Fruit fly (Drosophila melanogaster) whole organism, embryonic: ENCODE measurements around the gene CG15429.

Experiments
- Antp ChIP-seq: fragments of 200-800 bp; sonication (Bioruptor generic); optimal IDR thresholded peaks from 3 replicates; lab custom pipeline; 2016; ENCODE audit warnings: missing biosample characterization, missing genetic modification characterization
- CG12236 ChIP-seq: fragments of 200-800 bp; sonication (Bioruptor generic); optimal IDR thresholded peaks from 2 replicates; lab custom pipeline; 2016; ENCODE audit warnings: missing biosample characterization, missing genetic modification characterization
- CG12391 ChIP-seq: fragments of 200-800 bp; sonication (Bioruptor generic); optimal IDR thresholded peaks from 3 replicates; lab custom pipeline; 2018; ENCODE audit warnings: missing biosample characterization, mild to moderate bottlenecking, missing genetic modification characterization, moderate library complexity
- CG15073 ChIP-seq: fragments of 200-800 bp; sonication (Bioruptor generic); optimal IDR thresholded peaks from 2 replicates; lab custom pipeline; 2016; ENCODE audit warnings: missing biosample characterization, missing genetic modification characterization
- CG1603 ChIP-seq: fragments of 200-800 bp; sonication (Bioruptor generic); optimal IDR thresholded peaks from 2 replicates; lab custom pipeline; 2019; ENCODE audit warnings: missing biosample characterization, mild to moderate bottlenecking, missing genetic modification characterization, moderate library complexity
- CG16863 ChIP-seq: fragments of 200-800 bp; sonication (Bioruptor generic); optimal IDR thresholded peaks from 3 replicates; lab custom pipeline; 2016; ENCODE audit warnings: missing biosample characterization, missing genetic modification characterization
- CG17186 ChIP-seq: fragments of 200-800 bp; sonication (Bioruptor generic); optimal IDR thresholded peaks from 3 replicates; lab custom pipeline; 2017; ENCODE audit warnings: missing biosample characterization, missing genetic modification reagents, missing genetic modification characterization
- CG17829 ChIP-seq: fragments of 200-800 bp; optimal IDR thresholded peaks from 2 replicates; lab custom pipeline; 2019; ENCODE audit warnings: missing biosample characterization, mild to moderate bottlenecking, missing genetic modification characterization, moderate library complexity
- CG1792 ChIP-seq: fragments of 200-800 bp; sonication (Bioruptor generic); optimal IDR thresholded peaks from 2 replicates; lab custom pipeline; 2016; ENCODE audit warnings: missing biosample characterization, missing genetic modification characterization
- CG18764 ChIP-seq: fragments of 200-800 bp; sonication (Bioruptor generic); optimal IDR thresholded peaks from 3 replicates; lab custom pipeline; 2016; ENCODE audit warnings: missing biosample characterization, missing genetic modification characterization
- CG2712 ChIP-seq: fragments of 200-800 bp; optimal IDR thresholded peaks from 3 replicates; lab custom pipeline; 2019; ENCODE audit warnings: missing biosample characterization, mild to moderate bottlenecking, missing genetic modification characterization, moderate library complexity
- CG34224 ChIP-seq: fragments of 200-800 bp; sonication (Bioruptor generic); IDR thresholded peaks from 3 replicates; pipeline ENCODE4 v1.3.6; 2022; ENCODE audit warnings: missing biosample characterization, missing genetic modification characterization; ENCODE audit not compliant: partially characterized antibody
- CG34376 ChIP-seq: fragments of 200-800 bp; sonication (Bioruptor generic); optimal IDR thresholded peaks from 2 replicates; lab custom pipeline; 2018; ENCODE audit warnings: missing biosample characterization, mild to moderate bottlenecking, missing genetic modification characterization
- CG4424 ChIP-seq: fragments of 200-800 bp; sonication (Bioruptor generic); optimal IDR thresholded peaks from 3 replicates; lab custom pipeline; 2016; ENCODE audit warnings: missing biosample characterization, missing genetic modification characterization
- CG6254 ChIP-seq: fragments of 200-800 bp; sonication (Bioruptor generic); optimal IDR thresholded peaks from 3 replicates; lab custom pipeline; 2017; ENCODE audit warnings: mild to moderate bottlenecking, missing biosample characterization, missing genetic modification reagents, missing genetic modification characterization
- CG6689 ChIP-seq: fragments of 200-800 bp; sonication (Bioruptor generic); IDR thresholded peaks from 2 replicates; pipeline ENCODE4 v1.3.6; 2022; ENCODE audit warnings: missing biosample characterization, missing genetic modification characterization
- CG7928 ChIP-seq: fragments of 200-800 bp; sonication (Bioruptor generic); optimal IDR thresholded peaks from 2 replicates; lab custom pipeline; 2017; ENCODE audit warnings: missing biosample characterization, mild to moderate bottlenecking, missing genetic modification characterization
- CG9437 ChIP-seq: fragments of 200-800 bp; sonication (Bioruptor generic); optimal IDR thresholded peaks from 2 replicates; lab custom pipeline; 2018; ENCODE audit warnings: missing biosample characterization, mild to moderate bottlenecking, missing genetic modification characterization
- Drgx ChIP-seq: fragments of 200-800 bp; sonication (Bioruptor generic); IDR thresholded peaks from 2 replicates; pipeline ENCODE4 v1.3.6; 2022; ENCODE audit warnings: missing biosample characterization, missing genetic modification characterization
- Fer1 ChIP-seq: fragments of 200-800 bp; sonication (Bioruptor generic); optimal IDR thresholded peaks from 2 replicates; lab custom pipeline; 2017; ENCODE audit warnings: missing biosample characterization, mild to moderate bottlenecking, missing genetic modification characterization
- HLH54F ChIP-seq: fragments of 200-800 bp; sonication (Bioruptor generic); optimal IDR thresholded peaks from 3 replicates; lab custom pipeline; 2016; ENCODE audit warnings: missing biosample characterization, missing genetic modification characterization
- Hand ChIP-seq: fragments of 200-800 bp; sonication (Bioruptor generic); optimal IDR thresholded peaks from 2 replicates; lab custom pipeline; 2017; ENCODE audit warnings: mild to moderate bottlenecking, missing biosample characterization, missing genetic modification reagents, missing genetic modification characterization
- Hmr ChIP-seq: fragments of 200-800 bp; sonication (Bioruptor generic); optimal IDR thresholded peaks from 3 replicates; lab custom pipeline; 2017; ENCODE audit warnings: mild to moderate bottlenecking, missing biosample characterization, missing genetic modification reagents, missing genetic modification characterization
- Hr39 ChIP-seq: fragments of >200 bp; optimal IDR thresholded peaks from 2 replicates; lab custom pipeline; 2017
- Hr78 ChIP-seq, 2 experiments: fragments of 200-800 bp in 1 of 2; fragments of >200 bp in 1 of 2; sonication (Bioruptor generic) in 1 of 2; optimal IDR thresholded peaks; 2 replicates each; lab custom pipeline; 2017 to 2019; ENCODE audit warnings: missing biosample characterization in 2 of 2, missing genetic modification characterization in 2 of 2, mild to moderate bottlenecking in 1 of 2, moderate library complexity in 1 of 2
- Nf-YC ChIP-seq: fragments of 200-800 bp; optimal IDR thresholded peaks from 3 replicates; lab custom pipeline; 2019; ENCODE audit warnings: missing biosample characterization, mild to moderate bottlenecking, missing genetic modification characterization, moderate library complexity
- Oaz ChIP-seq: fragments of 200-800 bp; sonication (Bioruptor generic); IDR thresholded peaks from 2 replicates; pipeline ENCODE4 v1.3.6; 2022; ENCODE audit warnings: missing biosample characterization, missing genetic modification characterization
- Pdp1 ChIP-seq, 2 experiments: fragments of 200-800 bp; sonication (Bioruptor generic); optimal IDR thresholded peaks; 3 replicates each; lab custom pipeline; 2016; ENCODE audit warnings: missing biosample characterization in 2 of 2, missing genetic modification characterization in 2 of 2, mild to moderate bottlenecking in 1 of 2, moderate library complexity in 1 of 2
- al ChIP-seq: fragments of 200-800 bp; sonication (Bioruptor generic); IDR thresholded peaks from 2 replicates; pipeline ENCODE4 v1.3.6; 2022; ENCODE audit warnings: missing biosample characterization, missing genetic modification characterization
- ci ChIP-seq: fragments of 200-800 bp; sonication (Bioruptor generic); IDR thresholded peaks from 3 replicates; pipeline ENCODE4 v1.3.6; 2022; ENCODE audit warnings: missing biosample characterization, missing genetic modification characterization
- ftz-f1 ChIP-seq: fragments of 200-800 bp; sonication (Bioruptor generic); optimal IDR thresholded peaks from 2 replicates; lab custom pipeline; 2016; ENCODE audit warnings: missing biosample characterization, missing genetic modification characterization
- fu2 ChIP-seq: fragments of 200-800 bp; sonication (Bioruptor generic); optimal IDR thresholded peaks from 2 replicates; lab custom pipeline; 2016; ENCODE audit warnings: missing biosample characterization, missing genetic modification characterization
- ham ChIP-seq: fragments of 200-800 bp; sonication (Bioruptor generic); IDR thresholded peaks from 2 replicates; pipeline ENCODE4 v1.3.6; 2022; ENCODE audit warnings: missing biosample characterization, missing genetic modification characterization
- hth ChIP-seq: fragments of >200 bp; optimal IDR thresholded peaks from 2 replicates; lab custom pipeline; 2017; ENCODE audit warnings: inconsistent platforms
- insv ChIP-seq, 2 experiments: fragments of 200-800 bp; sonication (Bioruptor generic); optimal IDR thresholded peaks; 3 replicates each; lab custom pipeline; 2016 to 2018; ENCODE audit warnings: missing biosample characterization in 2 of 2, missing genetic modification characterization in 2 of 2
- nerfin-2 ChIP-seq: fragments of 200-800 bp; sonication (Bioruptor generic); IDR thresholded peaks from 2 replicates; pipeline ENCODE4 v1.3.6; 2022; ENCODE audit warnings: missing biosample characterization, missing genetic modification characterization; ENCODE audit not compliant: partially characterized antibody
- nmo ChIP-seq: fragments of 200-800 bp; sonication (Bioruptor generic); optimal IDR thresholded peaks from 2 replicates; lab custom pipeline; 2018; ENCODE audit warnings: missing biosample characterization, mild to moderate bottlenecking, missing genetic modification characterization, moderate library complexity
- nom ChIP-seq: fragments of 200-800 bp; sonication (Bioruptor generic); optimal IDR thresholded peaks from 2 replicates; lab custom pipeline; 2017; ENCODE audit warnings: missing biosample characterization, missing genetic modification characterization, mild to moderate bottlenecking, moderate library complexity, missing genetic modification reagents
- pita ChIP-seq: fragments of 200-800 bp; sonication (Bioruptor generic); optimal IDR thresholded peaks from 2 replicates; lab custom pipeline; 2017; ENCODE audit warnings: missing biosample characterization, mild to moderate bottlenecking, missing genetic modification characterization
- schlank ChIP-seq: fragments of 200-800 bp; sonication (Bioruptor generic); optimal IDR thresholded peaks from 2 replicates; lab custom pipeline; 2018; ENCODE audit warnings: missing biosample characterization, mild to moderate bottlenecking, missing genetic modification characterization
- sima ChIP-seq: fragments of 200-800 bp; sonication (Bioruptor generic); optimal IDR thresholded peaks from 2 replicates; lab custom pipeline; 2016; ENCODE audit warnings: missing biosample characterization, missing genetic modification characterization
- sug ChIP-seq: fragments of 200-800 bp; optimal IDR thresholded peaks from 2 replicates; lab custom pipeline; 2019; ENCODE audit warnings: missing biosample characterization, mild to moderate bottlenecking, missing genetic modification characterization, moderate library complexity
- tll ChIP-seq, 2 experiments: fragments of 200-800 bp in 1 of 2; fragments of >200 bp in 1 of 2; sonication (Bioruptor generic) in 1 of 2; optimal IDR thresholded peaks; 2 replicates each; lab custom pipeline; 2017 to 2019; ENCODE audit warnings: missing biosample characterization in 2 of 2, missing genetic modification characterization in 2 of 2, mild to moderate bottlenecking in 1 of 2, moderate library complexity in 1 of 2
- trh ChIP-seq: fragments of 200-800 bp; sonication (Bioruptor generic); optimal IDR thresholded peaks from 2 replicates; lab custom pipeline; 2016; ENCODE audit warnings: missing biosample characterization, missing genetic modification characterization
- wek ChIP-seq: fragments of 200-800 bp; sonication (Bioruptor generic); optimal IDR thresholded peaks from 3 replicates; lab custom pipeline; 2018; ENCODE audit warnings: missing biosample characterization, mild to moderate bottlenecking, missing genetic modification characterization, moderate library complexity
- z ChIP-seq: fragments of 200-800 bp; sonication (Bioruptor generic); IDR thresholded peaks from 3 replicates; pipeline ENCODE4 v1.3.6; 2022; ENCODE audit warnings: missing biosample characterization, missing genetic modification characterization
- zen ChIP-seq: fragments of 200-800 bp; sonication (Bioruptor generic); optimal IDR thresholded peaks from 3 replicates; lab custom pipeline; 2018; ENCODE audit warnings: missing biosample characterization, mild to moderate bottlenecking, missing genetic modification characterization, moderate library complexity

CG15429 gene

DNA sequence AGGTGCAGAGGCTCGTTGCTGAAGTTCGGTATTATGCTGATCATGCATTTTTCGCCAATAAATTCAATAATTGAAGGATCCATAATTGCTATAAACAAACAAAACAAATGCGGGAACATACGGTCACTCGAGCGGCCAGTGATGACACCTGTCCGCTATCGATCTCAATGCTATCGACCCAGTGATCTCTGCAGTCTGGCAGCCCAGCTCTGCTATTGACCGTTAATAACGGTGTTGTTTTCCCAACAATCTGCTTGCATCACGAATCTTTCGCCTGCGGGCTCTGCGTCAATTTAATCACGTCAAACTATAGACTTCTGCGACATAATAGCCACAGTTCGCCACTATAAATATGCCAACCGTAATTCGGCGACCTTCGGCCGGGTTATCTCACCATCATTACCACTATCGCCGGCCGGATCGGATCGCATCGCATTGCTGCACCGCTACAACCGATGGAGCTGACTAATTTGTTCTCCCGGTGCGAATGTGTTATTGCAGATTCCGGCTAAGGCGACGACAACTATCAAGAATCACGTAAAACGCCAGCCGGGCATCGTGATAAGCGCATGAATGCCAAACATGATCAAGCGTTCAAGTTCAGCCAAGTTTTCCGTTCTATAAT is 34.3 kb downstream of the CG15429 start, which contains the start of gene Psf2 (continued):
- TF ChIP-seq hth (lab: Kevin White, UChicago), result no peak
- TF ChIP-seq z (GFP tag; lab: Robert Waterston, UW), result no peak
- TF ChIP-seq wek (GFP tag; lab: Kevin White, UChicago), result no peak
- TF ChIP-seq CG34224, result peak; percentile 65; the same call in 2 of the 3 replicates
- no peak for TF ChIP-seq CG9437
- no peak for TF ChIP-seq CG1792 (GFP tag; lab: Kevin White, UChicago)
- no peak for TF ChIP-seq CG12391 (tag; lab: Kevin White, UChicago)
- no peak for TF ChIP-seq Hmr (GFP tag; lab: Kevin White, UChicago)
- TF ChIP-seq ftz-f1 (GFP tag; lab: Kevin White, UChicago), result no peak
- TF ChIP-seq CG6689 (GFP tag; lab: Robert Waterston, UW), result 0 out of 2 replicates have a peak, but pooled peaks have one; percentile 9
- TF ChIP-seq CG4424, result no peak
- TF ChIP-seq HLH54F (GFP tag; lab: Kevin White, UChicago), result no peak
- no peak for TF ChIP-seq tll (GFP tag; optimal IDR thresholded peaks at IDR 0.05; lab: Kevin White, UChicago)
- TF ChIP-seq CG17186 (GFP tag; lab: Kevin White, UChicago), result peak; percentile 73
- TF ChIP-seq Nf-YC (tag; lab: Kevin White, UChicago), result no peak
- TF ChIP-seq nerfin-2, result peak; percentile 64
- TF ChIP-seq al (GFP tag; lab: Robert Waterston, UW), result no peak
- peak; percentile 63 for TF ChIP-seq CG1603 (tag; lab: Kevin White, UChicago)
- TF ChIP-seq sima (GFP tag; lab: Kevin White, UChicago), result no peak
- no peak for TF ChIP-seq CG16863 (GFP tag; lab: Kevin White, UChicago)

DNA sequence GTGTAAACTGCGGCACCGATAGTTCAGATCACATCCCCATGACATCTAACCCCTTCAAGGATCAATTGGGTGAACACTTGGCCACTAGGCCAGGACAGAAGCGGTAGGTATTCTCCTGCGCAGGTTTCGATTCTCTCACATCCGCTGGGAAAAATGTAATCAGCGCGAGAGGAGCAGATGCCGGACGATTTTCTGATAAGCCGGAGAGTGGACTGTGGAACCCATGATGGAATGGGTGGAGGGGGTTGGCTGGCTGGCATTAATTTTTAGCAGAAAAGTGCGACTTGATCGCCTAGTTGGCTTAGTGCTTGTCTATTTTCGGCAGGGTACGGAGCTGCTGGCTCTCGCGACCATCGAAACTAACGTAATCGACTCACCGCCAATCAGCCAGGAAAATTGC is 35.3 kb downstream of the CG15429 start, which contains the start of gene Tps1:
TSS of gene Tps1 (plus strand) at position 301 of the 400 bp plus-strand sequence.
- TF ChIP-seq ham (GFP tag; lab: Robert Waterston, UW), result 0 out of 2 replicates have a peak, but pooled peaks have one; percentile 12
- TF ChIP-seq trh (GFP tag; lab: Kevin White, UChicago), result no peak
- no peak for TF ChIP-seq Oaz (GFP tag; lab: Robert Waterston, UW)
- TF ChIP-seq sug (tag; lab: Kevin White, UChicago), result peak; percentile 6
- no peak for TF ChIP-seq Nf-YC (tag; lab: Kevin White, UChicago)
- peak; percentile 64 for TF ChIP-seq CG34376 (GFP tag; lab: Kevin White, UChicago)
- TF ChIP-seq insv (GFP tag; optimal IDR thresholded peaks at IDR 0.05; lab: Kevin White, UChicago), result no peak
- no peak for TF ChIP-seq nmo
- peak; percentile 42 for TF ChIP-seq nom (GFP tag; lab: Kevin White, UChicago)
- no peak for TF ChIP-seq Hand

DNA sequence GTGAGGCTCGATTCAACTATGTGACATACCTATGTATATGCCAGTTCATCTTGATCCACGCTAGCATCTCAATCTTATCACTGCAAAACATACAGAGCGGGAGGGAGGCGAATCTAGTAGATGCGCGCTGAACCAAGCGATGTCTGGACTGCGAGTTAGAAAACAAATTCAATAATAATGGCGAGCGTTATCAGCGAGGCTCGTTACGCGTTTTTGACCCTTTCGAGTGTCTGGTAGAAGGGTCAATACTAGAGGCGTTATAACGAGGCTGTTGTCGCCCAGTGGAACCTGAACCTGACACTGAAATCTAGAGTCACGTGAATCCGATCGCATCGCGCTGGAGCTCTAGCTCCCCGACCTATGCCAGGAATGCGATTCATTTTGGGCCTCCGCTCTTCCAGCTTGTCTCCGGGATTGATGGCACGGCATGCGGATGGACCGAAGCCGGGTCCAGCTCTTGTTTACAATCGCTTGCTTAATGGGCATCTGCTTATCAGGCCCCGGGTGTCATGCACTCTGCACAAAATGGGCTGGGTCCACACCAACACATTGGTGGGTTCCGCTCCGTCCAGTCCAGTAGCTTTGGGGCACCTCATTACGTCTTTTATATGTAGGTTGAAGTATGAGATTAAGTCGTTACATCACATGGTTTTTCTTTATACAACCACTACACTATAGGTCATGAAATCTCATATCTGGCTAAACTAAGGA is 36.8 kb downstream of the CG15429 start:
- no peak for TF ChIP-seq CG15073
- no peak for TF ChIP-seq fu2 (GFP tag; lab: Kevin White, UChicago)
- no peak for TF ChIP-seq Drgx (GFP tag; lab: Robert Waterston, UW)
- TF ChIP-seq CG12236, result no peak
- TF ChIP-seq CG6254 (GFP tag; lab: Kevin White, UChicago), result no peak
- no peak for TF ChIP-seq Antp (GFP tag; lab: Kevin White, UChicago)
- TF ChIP-seq pita (GFP tag; lab: Kevin White, UChicago), result no peak
- no peak for TF ChIP-seq CG17829
- peak in 1 of 2 experiments; percentile 76 for TF ChIP-seq Pdp1 (GFP tag; optimal IDR thresholded peaks at IDR 0.05; lab: Kevin White, UChicago)
- TF ChIP-seq Hr39 (lab: Kevin White, UChicago), result no peak
- no peak for TF ChIP-seq ci (GFP tag; lab: Robert Waterston, UW)
- TF ChIP-seq zen (tag; lab: Kevin White, UChicago), result no peak
- peak in 1 of 2 experiments; percentile 68 for TF ChIP-seq Hr78 (GFP tag; optimal IDR thresholded peaks at IDR 0.05; lab: Kevin White, UChicago)
- TF ChIP-seq CG2712 (tag; lab: Kevin White, UChicago), result no peak
- no peak for TF ChIP-seq Fer1 (GFP tag; lab: Kevin White, UChicago)
- TF ChIP-seq schlank, result no peak
- TF ChIP-seq CG7928 (GFP tag; lab: Kevin White, UChicago), result no peak
- TF ChIP-seq CG18764, result no peak
